Worm (Caenorhabditis elegans): Measurements from ENCODE around the gene slc-25A29.

slc-25A29 gene

ce11 chrV:14659595-14659994 is 1.6 kb upstream of the slc-25A29 start:
- TF ChIP-seq fos-1 (tag; optimal IDR thresholded peaks at IDR 0.05), result no peak
- no peak for TF ChIP-seq hmg-11 (tag; optimal IDR thresholded peaks at IDR 0.05)
- no peak for TF ChIP-seq nfya-1 (tag; optimal IDR thresholded peaks at IDR 0.05; ENCODE audit: insufficient read depth)
- no peak for TF ChIP-seq nhr-77 (tag; optimal IDR thresholded peaks at IDR 0.05)

- TF ChIP-seq lin-39 (tag; optimal IDR thresholded peaks at IDR 0.05), result no peak
- TF ChIP-seq ztf-11 (tag; optimal IDR thresholded peaks at IDR 0.05), result no peak
- no peak for TF ChIP-seq fos-1 (tag; optimal IDR thresholded peaks at IDR 0.05)
- TF ChIP-seq ZK546.5 (tag; optimal IDR thresholded peaks at IDR 0.05), result no peak
- no peak for TF ChIP-seq eor-1 (tag; optimal IDR thresholded peaks at IDR 0.05)
Observed at ce11 chrV:14656970-14657369, 1.0 kb downstream of the slc-25A29 start.

ce11 chrV:14655689-14656088 is 2.3 kb downstream of the slc-25A29 start:
- TF ChIP-seq zag-1 (tag; optimal IDR thresholded peaks at IDR 0.05) (no peak), lsy-12 (tag; optimal IDR thresholded peaks at IDR 0.05) (no peak), nhr-12 (tag; optimal IDR thresholded peaks at IDR 0.05) (no peak), fkh-10 (GFP tag; optimal IDR thresholded peaks at IDR 0.05) (no peak)

ce11 chrV:14650631-14651030 is 7.3 kb downstream of the slc-25A29 start:
- TF ChIP-seq ztf-4 (tag; optimal IDR thresholded peaks at IDR 0.05), result no peak
- no peak for TF ChIP-seq fos-1 (tag; optimal IDR thresholded peaks at IDR 0.05)
- no peak for TF ChIP-seq ZK546.5 (tag; optimal IDR thresholded peaks at IDR 0.05)
- TF ChIP-seq ceh-16 (tag; optimal IDR thresholded peaks at IDR 0.05), result no peak
- TF ChIP-seq nhr-28 (tag; optimal IDR thresholded peaks at IDR 0.05), result no peak
- no peak for TF ChIP-seq ceh-9 (tag; optimal IDR thresholded peaks at IDR 0.05)

- no peak for TF ChIP-seq ztf-11 (tag; optimal IDR thresholded peaks at IDR 0.05)
- no peak for TF ChIP-seq lin-39 (tag; optimal IDR thresholded peaks at IDR 0.05)
- peak; percentile 12 for TF ChIP-seq fkh-10 (GFP tag; optimal IDR thresholded peaks at IDR 0.05)
- TF ChIP-seq nhr-12 (tag; optimal IDR thresholded peaks at IDR 0.05), result no peak
- TF ChIP-seq skn-1 (tag; optimal IDR thresholded peaks at IDR 0.05), result peak; percentile 17
- no peak for TF ChIP-seq nhr-237 (tag; optimal IDR thresholded peaks at IDR 0.05)
- TF ChIP-seq nfya-1 (tag; optimal IDR thresholded peaks at IDR 0.05; ENCODE audit: insufficient read depth), result peak; percentile 6
- no peak for TF ChIP-seq nhr-23 (tag; optimal IDR thresholded peaks at IDR 0.05)
- no peak for TF ChIP-seq R02D3.7 (tag; optimal IDR thresholded peaks at IDR 0.05)
- no peak for TF ChIP-seq nhr-77 (tag; optimal IDR thresholded peaks at IDR 0.05)
- peak; percentile 39 for TF ChIP-seq egl-5 (tag; optimal IDR thresholded peaks at IDR 0.05)
- no peak for TF ChIP-seq fos-1 (tag; optimal IDR thresholded peaks at IDR 0.05)
Observed at ce11 chrV:14649929-14650328, 8.0 kb downstream of the slc-25A29 start.

- TF ChIP-seq nhr-25 (tag; optimal IDR thresholded peaks at IDR 0.05) (no peak), fkh-10 (GFP tag; optimal IDR thresholded peaks at IDR 0.05) (peak; percentile 80), nhr-67 (tag; optimal IDR thresholded peaks at IDR 0.05) (no peak), egl-5 (tag; optimal IDR thresholded peaks at IDR 0.05) (no peak)
Observed at ce11 chrV:14648825-14649224, 9.2 kb downstream of the slc-25A29 start.

- no peak for TF ChIP-seq egl-27 (tag; optimal IDR thresholded peaks at IDR 0.05)
- no peak for TF ChIP-seq nhr-12 (tag; optimal IDR thresholded peaks at IDR 0.05)
- TF ChIP-seq fos-1 (tag; optimal IDR thresholded peaks at IDR 0.05), result no peak
- no peak for TF ChIP-seq unc-39 (tag; optimal IDR thresholded peaks at IDR 0.05)
- no peak for TF ChIP-seq ceh-16 (tag; optimal IDR thresholded peaks at IDR 0.05)
- TF ChIP-seq ceh-9 (tag; optimal IDR thresholded peaks at IDR 0.05), result no peak
- TF ChIP-seq jun-1 (tag; optimal IDR thresholded peaks at IDR 0.05), result no peak
- TF ChIP-seq elt-1 (tag; optimal IDR thresholded peaks at IDR 0.05), result no peak
- TF ChIP-seq R02D3.7 (tag; optimal IDR thresholded peaks at IDR 0.05), result no peak
- no peak for TF ChIP-seq egl-5 (tag; optimal IDR thresholded peaks at IDR 0.05)
- TF ChIP-seq nhr-43 (tag; optimal IDR thresholded peaks at IDR 0.05; ENCODE audit: poor library complexity, severe bottlenecking), result no peak
- peak; percentile 30 for TF ChIP-seq pha-4 (tag; optimal IDR thresholded peaks at IDR 0.05)
- TF ChIP-seq lsy-12 (tag; optimal IDR thresholded peaks at IDR 0.05), result no peak
- TF ChIP-seq tbx-2 (tag; optimal IDR thresholded peaks at IDR 0.05), result no peak
- no peak for TF ChIP-seq ama-1 (optimal IDR thresholded peaks at IDR 0.05)
- TF ChIP-seq mml-1 (tag; optimal IDR thresholded peaks at IDR 0.05), result no peak
- TF ChIP-seq unc-62 (GFP tag; optimal IDR thresholded peaks at IDR 0.05), result no peak
- TF ChIP-seq ceh-28 (tag; optimal IDR thresholded peaks at IDR 0.05), result no peak
- TF ChIP-seq ZK546.5 (tag; optimal IDR thresholded peaks at IDR 0.05), result no peak
- no peak for TF ChIP-seq snpc-4 (tag; optimal IDR thresholded peaks at IDR 0.05)
- TF ChIP-seq nfya-1 (tag; optimal IDR thresholded peaks at IDR 0.05; ENCODE audit: insufficient read depth), result peak; percentile 9
- peak; percentile 31 for TF ChIP-seq lin-15B (tag; optimal IDR thresholded peaks at IDR 0.05)
- TF ChIP-seq nhr-23 (tag; optimal IDR thresholded peaks at IDR 0.05), result peak; percentile 5
- no peak for TF ChIP-seq nhr-28 (tag; optimal IDR thresholded peaks at IDR 0.05)
- TF ChIP-seq hmg-11 (tag; optimal IDR thresholded peaks at IDR 0.05), result peak; percentile 39
- TF ChIP-seq ztf-11 (tag; optimal IDR thresholded peaks at IDR 0.05), result no peak
- TF ChIP-seq aly-2 (tag; optimal IDR thresholded peaks at IDR 0.05), result no peak
Observed at ce11 chrV:14645817-14646789, 11.9 kb downstream of the slc-25A29 start, which contains the start of the genes rfc-1 and pmp-3. Gene rfc-1 (minus strand): TSS chrV:14645979. Gene pmp-3 (plus strand): TSS chrV:14646739.

All from whole organism, L3 larva.